Worm (Caenorhabditis elegans): Measurements from ENCODE around the gene tsen-34.

DNA sequence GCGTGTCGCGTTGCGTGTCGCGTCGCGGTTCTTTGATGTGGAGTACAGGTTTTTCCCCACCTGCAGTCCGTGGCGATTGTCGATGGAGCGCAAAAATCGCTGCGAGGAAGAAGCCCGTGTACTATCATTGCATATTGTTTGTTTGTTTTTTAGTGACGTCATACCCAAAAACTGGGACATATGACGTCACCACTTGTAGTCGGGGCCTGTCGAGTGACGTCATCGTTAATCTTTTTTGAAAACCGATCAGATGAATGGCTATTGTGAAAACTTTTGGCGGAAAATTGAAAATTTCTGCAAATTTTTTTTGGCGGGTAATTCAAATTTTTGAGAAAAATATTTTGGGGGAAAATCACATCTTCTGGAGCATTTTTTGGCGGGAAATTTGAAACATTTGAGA lies 11.0 kb upstream of the tsen-34 start:
- TF ChIP-seq ama-1 (optimal IDR thresholded peaks at IDR 0.05) (no peak), tbx-11 (GFP tag; IDR thresholded peaks at IDR 0.05) (no peak), hmg-4 (GFP tag; optimal IDR thresholded peaks at IDR 0.05) (no peak), ets-7 (tag; optimal IDR thresholded peaks at IDR 0.05) (no peak), ceh-36 (tag; optimal IDR thresholded peaks at IDR 0.05) (no peak), scrt-1 (GFP tag; IDR thresholded peaks at IDR 0.05) (no peak), ceh-13 (GFP tag; optimal IDR thresholded peaks at IDR 0.05) (no peak), sea-1 (GFP tag; conservative IDR thresholded peaks at IDR 0.05) (no peak), hmbx-1 (tag; optimal IDR thresholded peaks at IDR 0.05) (no peak), pes-1 (GFP tag; IDR thresholded peaks at IDR 0.05) (no peak), aly-1 (tag; optimal IDR thresholded peaks at IDR 0.05) (no peak), tra-4 (tag; optimal IDR thresholded peaks at IDR 0.05) (no peak), flt-1 (GFP tag; IDR thresholded peaks at IDR 0.05) (no peak), B0310.2 (tag; optimal IDR thresholded peaks at IDR 0.05) (no peak)

All from whole organism, early embryonic.